Fruit fly (Drosophila melanogaster): ENCODE data around the gene Cp7Fc.
A peak's percentile ranks its signal among the peaks of the same experiment; 100 is the strongest.

The Cp7Fc gene

dm6 chrX:8455019-8455555 lies 21.8 kb upstream of the Cp7Fc start, which contains the start of gene org-1 (continued):
- peak; percentile 88 for TF ChIP-seq CG4328 (GFP tag; optimal IDR thresholded peaks at IDR 0.05)
- peak; percentile 95 for TF ChIP-seq CG30431 (GFP tag; optimal IDR thresholded peaks at IDR 0.05)
- peak; percentile 82 for TF ChIP-seq cwo (GFP tag; optimal IDR thresholded peaks at IDR 0.05)
- TF ChIP-seq Nf-YC (tag; optimal IDR thresholded peaks at IDR 0.05): peak; percentile 96
- TF ChIP-seq E2f1 (GFP tag; IDR thresholded peaks at IDR 0.05): peak; percentile 97
- peak; percentile 90 for TF ChIP-seq Lim3 (GFP tag; IDR thresholded peaks at IDR 0.05)
- TF ChIP-seq CG11085 (GFP tag; IDR thresholded peaks at IDR 0.05): peak; percentile 93
- TF ChIP-seq CG30403 (GFP tag; optimal IDR thresholded peaks at IDR 0.05): peak; percentile 92
- TF ChIP-seq Bteb2 (GFP tag; optimal IDR thresholded peaks at IDR 0.05): peak; percentile 69
- TF ChIP-seq tup (GFP tag; optimal IDR thresholded peaks at IDR 0.05): peak; percentile 81
- peak; percentile 88 for TF ChIP-seq lilli (GFP tag; optimal IDR thresholded peaks at IDR 0.05)
- peak; percentile 89 for TF ChIP-seq pum (GFP tag; optimal IDR thresholded peaks at IDR 0.05)
- TF ChIP-seq CG31388 (GFP tag; optimal IDR thresholded peaks at IDR 0.05): peak; percentile 91
- peak; percentile 97 for TF ChIP-seq esg (GFP tag; conservative IDR thresholded peaks at IDR 0.05)
- TF ChIP-seq Bgb (GFP tag; IDR thresholded peaks at IDR 0.05; ENCODE audit: partially characterized antibody): 0 out of 2 replicates have a peak, but pooled peaks have one; percentile 11
- TF ChIP-seq Xrp1 (GFP tag; IDR thresholded peaks at IDR 0.05): peak; percentile 98
- peak; percentile 75 for TF ChIP-seq bab2 (GFP tag; optimal IDR thresholded peaks at IDR 0.05)
- peak; percentile 62 for TF ChIP-seq en (GFP tag; optimal IDR thresholded peaks at IDR 0.05)
- TF ChIP-seq CG15011 (GFP tag; optimal IDR thresholded peaks at IDR 0.05): peak; percentile 86
- peak; percentile 92 for TF ChIP-seq CG6254 (GFP tag; optimal IDR thresholded peaks at IDR 0.05)
- peak; percentile 92 for TF ChIP-seq cas (GFP tag; IDR thresholded peaks at IDR 0.05)
- TF ChIP-seq Atf3 (GFP tag; optimal IDR thresholded peaks at IDR 0.05): peak; percentile 86
- no peak for TF ChIP-seq zen2 (GFP tag; IDR thresholded peaks at IDR 0.05; ENCODE audit: partially characterized antibody)
- peak; percentile 96 for TF ChIP-seq Xbp1 (GFP tag; optimal IDR thresholded peaks at IDR 0.05)
- TF ChIP-seq Hey (tag; optimal IDR thresholded peaks at IDR 0.05): peak; percentile 75
- peak; percentile 76 for TF ChIP-seq CG31365 (tag; optimal IDR thresholded peaks at IDR 0.05)
- peak; percentile 93 for TF ChIP-seq bowl (GFP tag; IDR thresholded peaks at IDR 0.05)
- TF ChIP-seq chn (GFP tag; optimal IDR thresholded peaks at IDR 0.05): peak; percentile 89
- peak; percentile 68 for TF ChIP-seq CG13894 (tag; optimal IDR thresholded peaks at IDR 0.05)
- TF ChIP-seq lmd (GFP tag; IDR thresholded peaks at IDR 0.05): peak; percentile 98
- TF ChIP-seq Scr (GFP tag; IDR thresholded peaks at IDR 0.05; ENCODE audit: partially characterized antibody): no peak
- peak; percentile 95 for TF ChIP-seq Oaz (GFP tag; IDR thresholded peaks at IDR 0.05)
- no peak for TF ChIP-seq CG4282 (GFP tag; optimal IDR thresholded peaks at IDR 0.05)
- peak; percentile 96 for TF ChIP-seq Sox102F (GFP tag; optimal IDR thresholded peaks at IDR 0.05)
- no peak for TF ChIP-seq tna (GFP tag; IDR thresholded peaks at IDR 0.05; ENCODE audit: partially characterized antibody)
- no peak for TF ChIP-seq Trl (optimal IDR thresholded peaks at IDR 0.05)
- peak; percentile 76 for TF ChIP-seq Trl (GFP tag; optimal IDR thresholded peaks at IDR 0.05)
- peak; percentile 95 for TF ChIP-seq CG15269 (tag; optimal IDR thresholded peaks at IDR 0.05)
- peak; percentile 95 for TF ChIP-seq wor (GFP tag; IDR thresholded peaks at IDR 0.05)
- no peak for TF ChIP-seq br (optimal IDR thresholded peaks at IDR 0.05)
- peak; percentile 95 for TF ChIP-seq CG8388 (GFP tag; optimal IDR thresholded peaks at IDR 0.05)
- peak; percentile 97 for TF ChIP-seq nmo (GFP tag; optimal IDR thresholded peaks at IDR 0.05)
- peak; percentile 57 for TF ChIP-seq Ets97D (GFP tag; optimal IDR thresholded peaks at IDR 0.05)
- peak; percentile 97 for TF ChIP-seq CG3847 (GFP tag; IDR thresholded peaks at IDR 0.05)
- TF ChIP-seq Ada2b (GFP tag; IDR thresholded peaks at IDR 0.05): peak; percentile 98
- TF ChIP-seq CG13624 (GFP tag; optimal IDR thresholded peaks at IDR 0.05): peak; percentile 73
- TF ChIP-seq CG8765 (GFP tag; IDR thresholded peaks at IDR 0.05): peak; percentile 96
- peak; percentile 60 for TF ChIP-seq Myb (GFP tag; optimal IDR thresholded peaks at IDR 0.05)
- peak; percentile 85 for TF ChIP-seq kay (GFP tag; optimal IDR thresholded peaks at IDR 0.05)
- TF ChIP-seq dmrt11E (tag; optimal IDR thresholded peaks at IDR 0.05): peak; percentile 98
- peak; percentile 94 for TF ChIP-seq CG12659 (GFP tag; optimal IDR thresholded peaks at IDR 0.05)
